Worm (Caenorhabditis elegans) whole organism, mixed stage, embryonic: ENCODE data around the gene F46B6.10.

ENCODE experiments used
- ces-1 ChIP-seq: fragments of 150-350 bp; optimal IDR thresholded peaks from 2 replicates; lab custom pipeline; 2014; ENCODE audit warnings: missing biosample characterization, missing genetic modification reagents, missing genetic modification characterization
- elt-3 ChIP-seq: fragments of 150-350 bp; optimal IDR thresholded peaks from 2 replicates; lab custom pipeline; 2014; ENCODE audit warnings: missing biosample characterization, missing genetic modification characterization
- lin-13 ChIP-seq: fragments of 150-350 bp; optimal IDR thresholded peaks from 2 replicates; lab custom pipeline; 2014; ENCODE audit warnings: missing biosample characterization, missing genetic modification characterization
- mep-1 ChIP-seq: fragments of 150-350 bp; optimal IDR thresholded peaks from 2 replicates; lab custom pipeline; 2017; ENCODE audit warnings: missing biosample characterization, missing genetic modification reagents, missing genetic modification characterization, inconsistent platforms
- nhr-12 ChIP-seq: fragments of 150-350 bp; optimal IDR thresholded peaks from 2 replicates; lab custom pipeline; 2014; ENCODE audit warnings: missing biosample characterization, missing genetic modification characterization
- snpc-4 ChIP-seq: fragments of 150-350 bp; optimal IDR thresholded peaks from 2 replicates; lab custom pipeline; 2014; ENCODE audit warnings: missing biosample characterization, missing genetic modification characterization
- unc-62 ChIP-seq: fragments of 150-350 bp; optimal IDR thresholded peaks from 2 replicates; lab custom pipeline; 2014; ENCODE audit warnings: missing biosample characterization, missing genetic modification reagents, missing genetic modification characterization
- ztf-11 ChIP-seq: fragments of 150-350 bp; optimal IDR thresholded peaks from 2 replicates; lab custom pipeline; 2014; ENCODE audit warnings: missing biosample characterization, missing genetic modification characterization

- no peak for TF ChIP-seq mep-1
- TF ChIP-seq lin-13 (tag; lab: Kevin White, UChicago), result no peak
- no peak for TF ChIP-seq snpc-4 (tag; lab: Kevin White, UChicago)
- no peak for TF ChIP-seq elt-3 (tag; lab: Kevin White, UChicago)
- no peak for TF ChIP-seq unc-62 (GFP tag; lab: Kevin White, UChicago)
- TF ChIP-seq nhr-12 (tag; lab: Kevin White, UChicago), result no peak
- TF ChIP-seq ces-1 (GFP tag; lab: Kevin White, UChicago), result peak; percentile 100
- no peak for TF ChIP-seq ztf-11 (tag; lab: Kevin White, UChicago)
Observed at ce11 chrV:9767941-9768340, 33.9 kb downstream of the F46B6.10 start.
